ENCODE assay signal across 4 fruit fly cellular contexts in the genomic region with DNA sequence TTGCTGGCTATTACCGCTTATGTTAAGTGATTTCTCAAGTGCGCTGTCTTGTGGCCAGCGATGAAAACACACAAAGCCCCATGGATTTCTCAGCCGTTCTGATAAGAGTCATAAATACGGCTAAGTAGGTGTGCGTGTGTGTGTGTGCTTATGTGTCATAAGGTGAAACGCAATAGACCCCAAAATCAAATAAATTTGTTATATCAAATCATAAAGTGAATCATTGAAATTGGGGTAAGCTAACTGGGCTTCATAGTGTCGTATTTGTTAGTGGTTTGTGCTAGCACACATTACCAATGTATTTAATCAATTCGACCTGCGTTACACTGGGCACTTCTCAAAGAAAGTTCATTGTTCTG.
A peak's percentile ranks its signal among the peaks of the same experiment; 100 is the strongest.
TF ChIP-seq lines count a peak whose summit lies in the region.

No protein-coding gene starts in this region.

- no peak for TF ChIP-seq CTCF in whole organism, embryonic (GFP tag; optimal IDR thresholded peaks at IDR 0.05; lab: Kevin White, UChicago)

TF ChIP-seq in whole organism, adult, 20 proteins besides CTCF, POLR2A, EP300 and RAD21:
- TF ChIP-seq pad (GFP tag; optimal IDR thresholded peaks at IDR 0.05; lab: Kevin White, UChicago), result no peak
- peak; percentile 17 for TF ChIP-seq cic (GFP tag; optimal IDR thresholded peaks at IDR 0.05; lab: Kevin White, UChicago)

TF ChIP-seq in whole organism, embryonic, 481 proteins besides CTCF, POLR2A, EP300 and RAD21 (continues in another document):
- no peak for TF ChIP-seq ase (GFP tag; IDR thresholded peaks at IDR 0.05; lab: Robert Waterston, UW)
- no peak for TF ChIP-seq CG8281 (tag; optimal IDR thresholded peaks at IDR 0.05; lab: Kevin White, UChicago)
- peak; percentile 27 for TF ChIP-seq sug (tag; optimal IDR thresholded peaks at IDR 0.05; lab: Kevin White, UChicago)
- peak; percentile 22 for TF ChIP-seq mirr (GFP tag; optimal IDR thresholded peaks at IDR 0.05; lab: Kevin White, UChicago)
- no peak for TF ChIP-seq Opbp (GFP tag; IDR thresholded peaks at IDR 0.05; lab: Robert Waterston, UW; ENCODE audit: partially characterized antibody)
- peak; percentile 20 for TF ChIP-seq sens (GFP tag; lab: Kevin White, UChicago)
- TF ChIP-seq CG17361 (GFP tag; IDR thresholded peaks at IDR 0.05; lab: Robert Waterston, UW), result 0 out of 3 replicates have a peak, but pooled peaks have one; percentile 2
- TF ChIP-seq run (tag; optimal IDR thresholded peaks at IDR 0.05; lab: Kevin White, UChicago), result no peak
- TF ChIP-seq Ada2b (GFP tag; IDR thresholded peaks at IDR 0.05; lab: Robert Waterston, UW), result no peak
- TF ChIP-seq Atf-2 (GFP tag; optimal IDR thresholded peaks at IDR 0.05; lab: Kevin White, UChicago), result no peak
- TF ChIP-seq insv (GFP tag; optimal IDR thresholded peaks at IDR 0.05; lab: Kevin White, UChicago), result no peak
- no peak for TF ChIP-seq klu (GFP tag; IDR thresholded peaks at IDR 0.05; lab: Robert Waterston, UW)
- no peak for TF ChIP-seq nerfin-2 (GFP tag; IDR thresholded peaks at IDR 0.05; lab: Robert Waterston, UW; ENCODE audit: partially characterized antibody)
- TF ChIP-seq Hr78 (GFP tag; optimal IDR thresholded peaks at IDR 0.05; lab: Kevin White, UChicago), result peak in 1 of 2 experiments; percentile 54
- TF ChIP-seq Med (GFP tag; lab: Kevin White, UChicago), result peak; percentile 47
- TF ChIP-seq CG6765 (GFP tag; optimal IDR thresholded peaks at IDR 0.05; lab: Kevin White, UChicago), result no peak
- no peak for TF ChIP-seq NFAT (GFP tag; IDR thresholded peaks at IDR 0.05; lab: Robert Waterston, UW)
- TF ChIP-seq gce (GFP tag; IDR thresholded peaks at IDR 0.05; lab: Robert Waterston, UW), result no peak
- TF ChIP-seq Pdp1 (GFP tag; optimal IDR thresholded peaks at IDR 0.05; lab: Kevin White, UChicago), result peak in 1 of 2 experiments; percentile 51
- TF ChIP-seq CG10209 (GFP tag; optimal IDR thresholded peaks at IDR 0.05; lab: Kevin White, UChicago), result no peak
- TF ChIP-seq peb (GFP tag; IDR thresholded peaks at IDR 0.05; lab: Robert Waterston, UW), result no peak
- no peak for TF ChIP-seq CG17829 (tag; optimal IDR thresholded peaks at IDR 0.05; lab: Kevin White, UChicago)
- TF ChIP-seq CkIIα-i1 (GFP tag; IDR thresholded peaks at IDR 0.05; lab: Robert Waterston, UW), result no peak
- no peak for TF ChIP-seq D (optimal IDR thresholded peaks at IDR 0.05; lab: Kevin White, UChicago)
- TF ChIP-seq D (GFP tag; optimal IDR thresholded peaks at IDR 0.05; lab: Kevin White, UChicago), result no peak
- TF ChIP-seq CG5180 (GFP tag; optimal IDR thresholded peaks at IDR 0.05; lab: Kevin White, UChicago), result no peak
- TF ChIP-seq otp (GFP tag; IDR thresholded peaks at IDR 0.05; lab: Robert Waterston, UW), result no peak
- TF ChIP-seq CG4854 (GFP tag; optimal IDR thresholded peaks at IDR 0.05; lab: Kevin White, UChicago), result no peak
- no peak for TF ChIP-seq CG6854 (GFP tag; optimal IDR thresholded peaks at IDR 0.05; lab: Kevin White, UChicago)
- TF ChIP-seq CrebB (tag; optimal IDR thresholded peaks at IDR 0.05; lab: Kevin White, UChicago), result no peak

TF ChIP-seq in whole organism, pupa, 21 proteins besides CTCF, POLR2A, EP300 and RAD21:
- TF ChIP-seq CG17806 (tag; optimal IDR thresholded peaks at IDR 0.05; lab: Kevin White, UChicago) (no peak), CG4496 (GFP tag; IDR thresholded peaks at IDR 0.05; lab: Robert Waterston, UW) (0 out of 3 replicates have a peak, but pooled peaks have one; percentile 1)

TF ChIP-seq in whole organism, wandering third instar larva, 38 proteins besides CTCF, POLR2A, EP300 and RAD21:
- TF ChIP-seq sv (GFP tag; optimal IDR thresholded peaks at IDR 0.05; lab: Kevin White, UChicago) (no peak), Dif (GFP tag; optimal IDR thresholded peaks at IDR 0.05; lab: Kevin White, UChicago; ENCODE audit: partially characterized antibody) (peak; percentile 13)
TF ChIP-seq in whole organism, wandering third instar larva: peak in this region for 1.
